Fruit fly (Drosophila melanogaster): ENCODE data around the gene PSMG1.

The PSMG1 gene

DNA sequence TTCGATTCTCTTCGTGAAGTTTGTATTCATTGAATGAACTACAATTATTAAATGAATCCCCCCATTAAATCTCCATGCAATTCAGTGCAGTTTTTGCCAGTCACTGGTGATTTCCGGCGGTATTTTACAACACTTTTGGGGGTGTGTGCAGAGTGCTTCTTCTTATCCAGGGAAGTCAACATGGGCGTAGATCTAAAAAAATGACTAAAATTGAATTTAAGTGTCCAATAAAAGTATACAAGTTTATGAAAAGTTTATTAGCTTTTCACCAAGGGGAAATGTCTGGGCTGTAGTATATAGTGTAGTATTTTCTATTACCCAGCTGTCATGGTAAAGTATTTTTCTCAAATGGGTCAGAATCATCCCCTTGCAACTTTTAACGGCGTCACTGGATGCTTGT lies 2.6 kb downstream of the PSMG1 start, which contains the start of gene Hpf1 (continued):
- TF ChIP-seq Hmr (GFP tag; optimal IDR thresholded peaks at IDR 0.05) = peak; percentile 99
- peak; percentile 89 for TF ChIP-seq CG1024 (GFP tag; IDR thresholded peaks at IDR 0.05)
- TF ChIP-seq usp (GFP tag; optimal IDR thresholded peaks at IDR 0.05) = no peak
- peak; percentile 91 for TF ChIP-seq CG3163 (GFP tag; optimal IDR thresholded peaks at IDR 0.05)
- TF ChIP-seq Hand (GFP tag; optimal IDR thresholded peaks at IDR 0.05) = peak; percentile 96
- peak; percentile 79 for TF ChIP-seq CG17802 (tag; optimal IDR thresholded peaks at IDR 0.05)
- peak in 1 of 3 experiments; percentile 96 for TF ChIP-seq lola (GFP tag; optimal IDR thresholded peaks at IDR 0.05)
- TF ChIP-seq CG8388 (GFP tag; optimal IDR thresholded peaks at IDR 0.05) = peak; percentile 96
- no peak for TF ChIP-seq prd (optimal IDR thresholded peaks at IDR 0.05)
- TF ChIP-seq prd (GFP tag; IDR thresholded peaks at IDR 0.05) = peak; percentile 99
- peak; percentile 97 for TF ChIP-seq B-H2 (GFP tag; optimal IDR thresholded peaks at IDR 0.05)
- peak; percentile 90 for TF ChIP-seq CG11696 (GFP tag; IDR thresholded peaks at IDR 0.05)
- peak; percentile 98 for TF ChIP-seq CG3847 (GFP tag; IDR thresholded peaks at IDR 0.05)
- TF ChIP-seq CG3407 (GFP tag; optimal IDR thresholded peaks at IDR 0.05) = peak; percentile 94
- TF ChIP-seq insv (GFP tag; optimal IDR thresholded peaks at IDR 0.05) = peak; percentile 58 to 81
- TF ChIP-seq cwo (GFP tag; optimal IDR thresholded peaks at IDR 0.05) = peak; percentile 96
- peak; percentile 96 for TF ChIP-seq so (GFP tag; IDR thresholded peaks at IDR 0.05)
- TF ChIP-seq pros (GFP tag; optimal IDR thresholded peaks at IDR 0.05) = peak; percentile 30
- peak; percentile 97 for TF ChIP-seq CG6854 (GFP tag; optimal IDR thresholded peaks at IDR 0.05)
- TF ChIP-seq CG1602 (GFP tag; optimal IDR thresholded peaks at IDR 0.05) = peak; percentile 98
- peak; percentile 98 for TF ChIP-seq tgo (GFP tag; IDR thresholded peaks at IDR 0.05)
- peak; percentile 91 for TF ChIP-seq sqz (GFP tag; optimal IDR thresholded peaks at IDR 0.05)
- peak; percentile 98 for TF ChIP-seq CG16863 (GFP tag; optimal IDR thresholded peaks at IDR 0.05)
- TF ChIP-seq CG2199 (GFP tag; IDR thresholded peaks at IDR 0.05) = peak; percentile 85; the same call in 2 of the 3 replicates
- TF ChIP-seq ara (GFP tag; IDR thresholded peaks at IDR 0.05) = peak; percentile 96
- peak; percentile 95 for TF ChIP-seq Poxn (GFP tag; IDR thresholded peaks at IDR 0.05)
- TF ChIP-seq unc-4 (GFP tag; IDR thresholded peaks at IDR 0.05; ENCODE audit: partially characterized antibody) = no peak
- no peak for TF ChIP-seq nerfin-2 (GFP tag; IDR thresholded peaks at IDR 0.05; ENCODE audit: partially characterized antibody)
- TF ChIP-seq CG7839 (tag; optimal IDR thresholded peaks at IDR 0.05) = peak; percentile 99
- peak; percentile 43 for TF ChIP-seq gfzf (GFP tag; optimal IDR thresholded peaks at IDR 0.05)
- peak; percentile 98 for TF ChIP-seq Drgx (GFP tag; IDR thresholded peaks at IDR 0.05)
- peak; percentile 96 for TF ChIP-seq gsb (GFP tag; IDR thresholded peaks at IDR 0.05)
- TF ChIP-seq disco-r (GFP tag; optimal IDR thresholded peaks at IDR 0.05) = peak; percentile 98
- TF ChIP-seq ro (GFP tag; IDR thresholded peaks at IDR 0.05) = peak; percentile 92
- TF ChIP-seq CG1603 (tag; optimal IDR thresholded peaks at IDR 0.05) = peak; percentile 97
- peak; percentile 98 for TF ChIP-seq Fer2 (tag; optimal IDR thresholded peaks at IDR 0.05)
- no peak for TF ChIP-seq Sin3A (optimal IDR thresholded peaks at IDR 0.05)
- peak; percentile 94 for TF ChIP-seq CG6175 (GFP tag; IDR thresholded peaks at IDR 0.05)
- TF ChIP-seq CG3065 (GFP tag; optimal IDR thresholded peaks at IDR 0.05) = peak; percentile 98
- TF ChIP-seq CG12299 (tag; optimal IDR thresholded peaks at IDR 0.05) = peak; percentile 97
- peak; percentile 99 for TF ChIP-seq lbe (GFP tag; optimal IDR thresholded peaks at IDR 0.05)
- peak; percentile 99 for TF ChIP-seq CG17385 (GFP tag; optimal IDR thresholded peaks at IDR 0.05)
- TF ChIP-seq mam (GFP tag; optimal IDR thresholded peaks at IDR 0.05) = peak; percentile 99
- TF ChIP-seq fd96Cb (tag; optimal IDR thresholded peaks at IDR 0.05) = peak; percentile 98
- TF ChIP-seq fu2 (GFP tag; optimal IDR thresholded peaks at IDR 0.05) = peak; percentile 99
- TF ChIP-seq gsb-n (tag; optimal IDR thresholded peaks at IDR 0.05) = peak; percentile 96
- peak; percentile 98 for TF ChIP-seq CG34422 (GFP tag; IDR thresholded peaks at IDR 0.05)
- TF ChIP-seq Hey (tag; optimal IDR thresholded peaks at IDR 0.05) = peak; percentile 86
- peak; percentile 97 for TF ChIP-seq wdn (GFP tag; IDR thresholded peaks at IDR 0.05)
- peak; percentile 99 for TF ChIP-seq CG13296 (GFP tag; optimal IDR thresholded peaks at IDR 0.05)
- peak; percentile 96 for TF ChIP-seq Optix (GFP tag; IDR thresholded peaks at IDR 0.05)
- TF ChIP-seq CG5245 (GFP tag; optimal IDR thresholded peaks at IDR 0.05) = peak; percentile 97

All from whole organism, embryonic.